Fruit fly (Drosophila melanogaster) whole organism, embryonic: ENCODE data around the gene RpS17.

Experiments
- Awh ChIP-seq: fragments of 200-800 bp; sonication (Bioruptor generic); IDR thresholded peaks from 2 replicates; pipeline ENCODE4, ENCODE4 v1.3.6; 2022; ENCODE audit warnings: missing biosample characterization, missing genetic modification characterization
- CG10462 ChIP-seq: fragments of 200-800 bp; sonication (Bioruptor generic); optimal IDR thresholded peaks from 2 replicates; lab custom pipeline; 2016; ENCODE audit warnings: missing biosample characterization, missing genetic modification characterization
- CG11093 ChIP-seq: fragments of 200-800 bp; sonication (Bioruptor generic); IDR thresholded peaks from 3 replicates; pipeline ENCODE4 v1.3.6; 2022; ENCODE audit warnings: missing biosample characterization, missing genetic modification characterization
- CG11696 ChIP-seq: fragments of 200-800 bp; sonication (Bioruptor generic); IDR thresholded peaks from 2 replicates; pipeline ENCODE4 v1.3.6; 2022; ENCODE audit warnings: missing biosample characterization, missing genetic modification characterization
- CG12104 ChIP-seq: fragments of 200-800 bp; sonication (Bioruptor generic); optimal IDR thresholded peaks from 3 replicates; lab custom pipeline; 2016; ENCODE audit warnings: missing biosample characterization, missing genetic modification characterization
- CG12236 ChIP-seq: fragments of 200-800 bp; sonication (Bioruptor generic); optimal IDR thresholded peaks from 2 replicates; lab custom pipeline; 2016; ENCODE audit warnings: missing biosample characterization, missing genetic modification characterization
- CG13296 ChIP-seq: fragments of 200-800 bp; sonication (Bioruptor generic); optimal IDR thresholded peaks from 3 replicates; lab custom pipeline; 2018; ENCODE audit warnings: missing biosample characterization, mild to moderate bottlenecking, missing genetic modification characterization
- CG15073 ChIP-seq: fragments of 200-800 bp; sonication (Bioruptor generic); optimal IDR thresholded peaks from 2 replicates; lab custom pipeline; 2016; ENCODE audit warnings: missing biosample characterization, missing genetic modification characterization
- CG15514 ChIP-seq: fragments of 200-800 bp; sonication (Bioruptor generic); optimal IDR thresholded peaks from 3 replicates; lab custom pipeline; 2017; ENCODE audit warnings: missing biosample characterization, missing genetic modification characterization, mild to moderate bottlenecking, moderate library complexity, missing genetic modification reagents
- CG17361 ChIP-seq: fragments of 200-800 bp; sonication (Bioruptor generic); IDR thresholded peaks from 3 replicates; pipeline ENCODE4 v1.3.6; 2022; ENCODE audit warnings: missing biosample characterization, missing genetic modification characterization
- CG17802 ChIP-seq: fragments of 200-800 bp; sonication (Bioruptor generic); optimal IDR thresholded peaks from 2 replicates; lab custom pipeline; 2018; ENCODE audit warnings: missing biosample characterization, mild to moderate bottlenecking, missing genetic modification characterization, moderate library complexity
- CG1832 ChIP-seq: fragments of 200-800 bp; sonication (Bioruptor generic); optimal IDR thresholded peaks from 2 replicates; lab custom pipeline; 2017; ENCODE audit warnings: missing biosample characterization, mild to moderate bottlenecking, missing genetic modification characterization, inconsistent platforms
- CG4360 ChIP-seq: fragments of 200-800 bp; sonication (Bioruptor generic); IDR thresholded peaks from 2 replicates; pipeline ENCODE4 v1.3.6; 2022; ENCODE audit warnings: missing biosample characterization, missing genetic modification characterization
- CG8281 ChIP-seq: fragments of 200-800 bp; sonication (Bioruptor generic); optimal IDR thresholded peaks from 2 replicates; lab custom pipeline; 2018; ENCODE audit warnings: missing biosample characterization, mild to moderate bottlenecking, missing genetic modification characterization, moderate library complexity
- CG8924 ChIP-seq: fragments of 200-800 bp; optimal IDR thresholded peaks from 3 replicates; lab custom pipeline; 2019; ENCODE audit warnings: missing biosample characterization, mild to moderate bottlenecking, missing genetic modification characterization, moderate library complexity
- CTCF ChIP-seq: fragments of 200-800 bp; sonication (Bioruptor generic); optimal IDR thresholded peaks from 2 replicates; lab custom pipeline; 2017; ENCODE audit warnings: missing biosample characterization, mild to moderate bottlenecking, missing genetic modification characterization, moderate library complexity
- D19A ChIP-seq: fragments of 200-800 bp; optimal IDR thresholded peaks from 3 replicates; lab custom pipeline; 2019; ENCODE audit warnings: missing biosample characterization, mild to moderate bottlenecking, missing genetic modification characterization, moderate library complexity
- Dip3 ChIP-seq: fragments of 200-800 bp; sonication (Bioruptor generic); optimal IDR thresholded peaks from 3 replicates; lab custom pipeline; 2016; ENCODE audit warnings: missing biosample characterization, missing genetic modification characterization
- Elba2 ChIP-seq: fragments of 200-800 bp; sonication (Bioruptor generic); optimal IDR thresholded peaks from 3 replicates; lab custom pipeline; 2016; ENCODE audit warnings: missing biosample characterization, missing genetic modification characterization
- Ets65A ChIP-seq: fragments of 200-800 bp; sonication (Bioruptor generic); peaks from one replicate; lab custom pipeline; 2016; ENCODE audit warnings: missing biosample characterization, missing genetic modification characterization
- Fer3 ChIP-seq: fragments of 200-800 bp; sonication (Bioruptor generic); optimal IDR thresholded peaks from 2 replicates; lab custom pipeline; 2018; ENCODE audit warnings: missing biosample characterization, mild to moderate bottlenecking, missing genetic modification characterization, moderate library complexity
- GATAe ChIP-seq: fragments of 200-800 bp; sonication (Bioruptor generic); conservative IDR thresholded peaks from 2 replicates; pipeline ENCODE4 v1.3.6; 2022; ENCODE audit warnings: missing biosample characterization, missing genetic modification characterization
- Hand ChIP-seq: fragments of 200-800 bp; sonication (Bioruptor generic); optimal IDR thresholded peaks from 2 replicates; lab custom pipeline; 2017; ENCODE audit warnings: mild to moderate bottlenecking, missing biosample characterization, missing genetic modification reagents, missing genetic modification characterization
- MBD-R2 ChIP-seq: fragments of 200-800 bp; sonication (Bioruptor generic); IDR thresholded peaks from 2 replicates; pipeline ENCODE4 v1.3.6; 2022; ENCODE audit warnings: missing biosample characterization, missing genetic modification characterization
- Max ChIP-seq: fragments of 200-800 bp; sonication (Bioruptor generic); optimal IDR thresholded peaks from 2 replicates; lab custom pipeline; 2016; ENCODE audit warnings: missing biosample characterization, mild to moderate bottlenecking, missing genetic modification characterization
- Med ChIP-seq: fragments of 200-800 bp; sonication (Bioruptor generic); peaks from one replicate; lab custom pipeline; 2016; ENCODE audit warnings: missing biosample characterization, missing genetic modification characterization, mild to moderate bottlenecking, inconsistent platforms, moderate library complexity
- Meics ChIP-seq: fragments of 200-800 bp; sonication (Bioruptor generic); optimal IDR thresholded peaks from 2 replicates; lab custom pipeline; 2017; ENCODE audit warnings: missing biosample characterization, mild to moderate bottlenecking, missing genetic modification characterization
- NC2α ChIP-seq: fragments of 200-800 bp; sonication (Bioruptor generic); optimal IDR thresholded peaks from 2 replicates; lab custom pipeline; 2016; ENCODE audit warnings: missing biosample characterization, missing genetic modification characterization
- PHDP ChIP-seq: fragments of 200-800 bp; sonication (Bioruptor generic); optimal IDR thresholded peaks from 3 replicates; lab custom pipeline; 2018; ENCODE audit warnings: missing biosample characterization, mild to moderate bottlenecking, missing genetic modification characterization, moderate library complexity
- YL-1 ChIP-seq: fragments of 200-800 bp; sonication (Bioruptor generic); optimal IDR thresholded peaks from 3 replicates; lab custom pipeline; 2017; ENCODE audit warnings: missing biosample characterization, mild to moderate bottlenecking, missing genetic modification characterization
- al ChIP-seq: fragments of 200-800 bp; sonication (Bioruptor generic); IDR thresholded peaks from 2 replicates; pipeline ENCODE4 v1.3.6; 2022; ENCODE audit warnings: missing biosample characterization, missing genetic modification characterization
- cas ChIP-seq: fragments of 200-800 bp; sonication (Bioruptor generic); IDR thresholded peaks from 2 replicates; pipeline ENCODE4 v1.3.6; 2022; ENCODE audit warnings: missing biosample characterization, missing genetic modification characterization
- ci ChIP-seq: fragments of 200-800 bp; sonication (Bioruptor generic); IDR thresholded peaks from 3 replicates; pipeline ENCODE4 v1.3.6; 2022; ENCODE audit warnings: missing biosample characterization, missing genetic modification characterization
- corto ChIP-seq: fragments of 200-800 bp; sonication (Bioruptor generic); optimal IDR thresholded peaks from 2 replicates; lab custom pipeline; 2016; ENCODE audit warnings: missing biosample characterization, mild to moderate bottlenecking, missing genetic modification characterization, moderate library complexity
- cwo ChIP-seq: fragments of 200-800 bp; sonication (Bioruptor generic); optimal IDR thresholded peaks from 3 replicates; lab custom pipeline; 2017; ENCODE audit warnings: missing biosample characterization, missing genetic modification characterization, mild to moderate bottlenecking, moderate library complexity, missing genetic modification reagents
- dimm ChIP-seq: fragments of 200-800 bp; sonication (Bioruptor generic); IDR thresholded peaks from 2 replicates; pipeline ENCODE4 v1.3.6; 2022; ENCODE audit warnings: missing biosample characterization, missing genetic modification characterization
- ewg ChIP-seq: fragments of 200-800 bp; sonication (Bioruptor generic); optimal IDR thresholded peaks from 3 replicates; lab custom pipeline; 2017; ENCODE audit warnings: mild to moderate bottlenecking, missing biosample characterization, missing genetic modification reagents, missing genetic modification characterization
- gsb ChIP-seq: fragments of 200-800 bp; sonication (Bioruptor generic); IDR thresholded peaks from 2 replicates; pipeline ENCODE4 v1.3.6; 2022; ENCODE audit warnings: missing biosample characterization, missing genetic modification characterization
- lmd ChIP-seq: fragments of 200-800 bp; sonication (Bioruptor generic); IDR thresholded peaks from 2 replicates; pipeline ENCODE4 v1.3.6; 2022; ENCODE audit warnings: missing biosample characterization, missing genetic modification characterization
- lov ChIP-seq, 2 experiments: fragments of 200-800 bp in 1 of 2; fragments of >200 bp in 1 of 2; sonication (Bioruptor generic) in 1 of 2; IDR thresholded peaks in 1 of 2; optimal IDR thresholded peaks in 1 of 2; 2 replicates in 1 of 2; 3 replicates in 1 of 2; pipeline versions ENCODE4 v1.3.6 to Lab custom; 2017 to 2022; ENCODE audit warnings: missing biosample characterization in 1 of 2, missing genetic modification characterization in 1 of 2
- oc ChIP-seq: fragments of 200-800 bp; sonication (Bioruptor generic); optimal IDR thresholded peaks from 2 replicates; lab custom pipeline; 2018; ENCODE audit warnings: missing biosample characterization, mild to moderate bottlenecking, missing genetic modification characterization, moderate library complexity
- scrt ChIP-seq: fragments of 200-800 bp; sonication (Bioruptor generic); optimal IDR thresholded peaks from 2 replicates; lab custom pipeline; 2018; ENCODE audit warnings: missing biosample characterization, mild to moderate bottlenecking, missing genetic modification characterization, moderate library complexity
- sens ChIP-seq: fragments of 200-800 bp; sonication (Bioruptor generic); peaks from one replicate; lab custom pipeline; 2016; ENCODE audit warnings: missing biosample characterization, missing genetic modification characterization
- sisA ChIP-seq: fragments of 200-800 bp; sonication (Bioruptor generic); IDR thresholded peaks from 2 replicates; pipeline ENCODE4 v1.3.6; 2022; ENCODE audit warnings: missing biosample characterization, missing genetic modification characterization
- tll ChIP-seq, 2 experiments: fragments of 200-800 bp in 1 of 2; fragments of >200 bp in 1 of 2; sonication (Bioruptor generic) in 1 of 2; optimal IDR thresholded peaks; 2 replicates each; lab custom pipeline; 2017 to 2019; ENCODE audit warnings: missing biosample characterization in 2 of 2, missing genetic modification characterization in 2 of 2, mild to moderate bottlenecking in 1 of 2, moderate library complexity in 1 of 2
- tup ChIP-seq: fragments of 200-800 bp; sonication (Bioruptor generic); optimal IDR thresholded peaks from 2 replicates; lab custom pipeline; 2016; ENCODE audit warnings: missing biosample characterization, mild to moderate bottlenecking, missing genetic modification characterization, moderate library complexity
- unpg ChIP-seq: fragments of 200-800 bp; sonication (Bioruptor generic); optimal IDR thresholded peaks from 3 replicates; lab custom pipeline; 2018; ENCODE audit warnings: missing biosample characterization, mild to moderate bottlenecking, missing genetic modification characterization, moderate library complexity
- vfl ChIP-seq: fragments of 200-800 bp; sonication (Bioruptor generic); optimal IDR thresholded peaks from 2 replicates; lab custom pipeline; 2016; ENCODE audit warnings: missing biosample characterization, missing genetic modification characterization
- zen2 ChIP-seq: fragments of 200-800 bp; sonication (Bioruptor generic); IDR thresholded peaks from 3 replicates; pipeline ENCODE4 v1.3.6; 2022; ENCODE audit warnings: missing biosample characterization, missing genetic modification characterization; ENCODE audit not compliant: partially characterized antibody

Gene RpS17

DNA sequence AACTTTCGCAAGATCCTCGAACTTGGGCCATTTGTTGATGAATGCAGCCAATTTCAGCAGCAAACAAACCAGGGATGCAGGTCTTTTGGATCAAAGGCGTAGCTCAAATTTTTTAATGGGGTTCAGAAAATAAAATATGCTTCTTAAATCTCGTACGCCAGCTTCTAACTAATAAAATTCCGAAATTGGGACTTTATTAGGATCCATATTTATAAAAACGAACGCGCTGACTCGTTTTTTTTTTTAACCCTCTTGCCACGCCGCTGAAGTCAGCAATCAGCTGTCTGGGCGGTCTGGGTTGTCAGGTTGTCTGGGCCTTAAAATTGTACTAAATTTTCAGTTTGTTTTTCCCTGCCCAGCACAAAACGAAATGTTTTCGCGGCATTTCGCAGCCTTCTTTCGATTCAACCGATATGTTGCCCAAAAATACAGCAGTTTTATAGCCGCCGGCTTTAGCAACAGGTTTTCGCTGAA is 28.0 kb upstream of the RpS17 start, which contains the start of gene CG3437 (continued):
- TF ChIP-seq CG15073 (GFP tag; lab: Kevin White, UChicago) (peak; percentile 89), tup (GFP tag; lab: Kevin White, UChicago) (peak; percentile 97), MBD-R2 (GFP tag; lab: Robert Waterston, UW) (peak; percentile 99), tll (GFP tag; optimal IDR thresholded peaks at IDR 0.05; lab: Kevin White, UChicago) (peak in 1 of 2 experiments; percentile 84), zen2 (GFP tag; lab: Robert Waterston, UW) (no peak), Ets65A (peak; percentile 100), Max (GFP tag; lab: Kevin White, UChicago) (peak; percentile 97), oc (peak; percentile 98), CG13296 (GFP tag; lab: Kevin White, UChicago) (peak; percentile 99), CG11093 (peak; percentile 99), vfl (GFP tag; lab: Kevin White, UChicago) (peak; percentile 97), cas (GFP tag; lab: Robert Waterston, UW) (peak; percentile 98), Hand (GFP tag; lab: Kevin White, UChicago) (peak; percentile 97), lmd (GFP tag; lab: Robert Waterston, UW) (peak; percentile 99), GATAe (GFP tag; lab: Robert Waterston, UW) (peak; percentile 98), cwo (peak; percentile 97), Dip3 (GFP tag; lab: Kevin White, UChicago) (peak; percentile 99), PHDP (tag; lab: Kevin White, UChicago) (peak; percentile 99), gsb (GFP tag; lab: Robert Waterston, UW) (peak; percentile 99), Awh (GFP tag; lab: Robert Waterston, UW) (peak; percentile 99), unpg (GFP tag; lab: Kevin White, UChicago) (peak; percentile 99), sisA (GFP tag; lab: Robert Waterston, UW) (peak; percentile 99), dimm (peak; percentile 98), corto (GFP tag; lab: Kevin White, UChicago) (peak; percentile 97), CG1832 (GFP tag; lab: Kevin White, UChicago) (no peak), CG10462 (GFP tag; lab: Kevin White, UChicago) (peak; percentile 97), CG17361 (peak; percentile 99), ci (GFP tag; lab: Robert Waterston, UW) (peak; percentile 100), CG12236 (GFP tag; lab: Kevin White, UChicago) (peak; percentile 97), lov (optimal IDR thresholded peaks at IDR 0.05; lab: Kevin White, UChicago) (no peak), lov (GFP tag; IDR thresholded peaks at IDR 0.05; lab: Robert Waterston, UW) (peak; percentile 100), CG12104 (peak; percentile 96), CG8924 (tag; lab: Kevin White, UChicago) (peak; percentile 96), CG8281 (tag; lab: Kevin White, UChicago) (peak; percentile 93), al (GFP tag; lab: Robert Waterston, UW) (peak; percentile 99), NC2α (GFP tag; lab: Kevin White, UChicago) (peak; percentile 97), CG11696 (GFP tag; lab: Robert Waterston, UW) (peak; percentile 96), CG17802 (peak; percentile 93)

DNA sequence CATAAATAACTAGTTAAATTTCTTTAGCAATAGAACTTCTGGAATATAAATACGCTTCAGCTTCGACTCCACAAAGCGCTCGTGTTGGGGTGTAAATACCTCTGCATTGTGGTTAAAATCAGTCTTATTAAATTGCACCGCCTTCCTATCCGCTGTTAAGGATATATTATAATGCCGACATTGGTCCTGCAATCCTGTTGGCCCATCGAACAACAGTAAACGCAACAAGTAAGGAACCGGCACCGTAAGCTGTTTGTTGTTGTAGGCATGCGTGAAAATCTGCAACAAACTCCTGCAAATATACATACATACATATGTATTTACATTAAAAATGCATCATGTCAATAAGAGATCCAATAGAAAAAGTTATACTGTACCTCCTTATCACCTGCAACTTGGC is 26.8 kb upstream of the RpS17 start:
- TF ChIP-seq YL-1 (GFP tag; lab: Kevin White, UChicago), result peak; percentile 35
- peak; percentile 1 for TF ChIP-seq Med
- peak; percentile 31 for TF ChIP-seq sens (GFP tag; lab: Kevin White, UChicago)
- no peak for TF ChIP-seq D19A (tag; lab: Kevin White, UChicago)
- peak; percentile 95 for TF ChIP-seq scrt (GFP tag; lab: Kevin White, UChicago)
- no peak for TF ChIP-seq Fer3 (tag; lab: Kevin White, UChicago)
- no peak for TF ChIP-seq CG15514 (GFP tag; lab: Kevin White, UChicago)
- TF ChIP-seq CTCF, result no peak
- no peak for TF ChIP-seq MBD-R2 (GFP tag; lab: Robert Waterston, UW)
- peak; percentile 6 for TF ChIP-seq ewg
- peak; percentile 42; the same call in 1 of the 2 replicates for TF ChIP-seq CG4360
- TF ChIP-seq Elba2 (GFP tag; lab: Kevin White, UChicago), result peak; percentile 15
- TF ChIP-seq Meics, result peak; percentile 8
